Fruit fly (Drosophila melanogaster) whole organism: Measurements from ENCODE around the gene Gnf1.

Source experiments
- CG8478 ChIP-seq: fragments of >200 bp; optimal IDR thresholded peaks from 2 replicates; lab custom pipeline; 2018; ENCODE audit warnings: inconsistent platforms
- Dll ChIP-seq: fragments of >200 bp; optimal IDR thresholded peaks from 2 replicates; lab custom pipeline; 2017
- EcR ChIP-seq, 2 experiments: fragments of >200 bp; optimal IDR thresholded peaks; 2 replicates each; lab custom pipeline; 2017; ENCODE audit warnings: missing biosample characterization in 2 of 2, missing genetic modification characterization in 2 of 2, missing genetic modification reagents in 2 of 2
- pan ChIP-seq: fragments of >200 bp; optimal IDR thresholded peaks from 2 replicates; lab custom pipeline; 2017
- psq ChIP-seq: fragments of >200 bp; optimal IDR thresholded peaks from 2 replicates; lab custom pipeline; 2017
- usp ChIP-seq: fragments of >200 bp; optimal IDR thresholded peaks from 2 replicates; lab custom pipeline; 2017; ENCODE audit warnings: missing biosample characterization, missing genetic modification characterization, mixed read lengths

Gene Gnf1

dm6 chr3R:4910839-4911341, 4.5 kb downstream of the Gnf1 start:
- TF ChIP-seq EcR (GFP tag; optimal IDR thresholded peaks at IDR 0.05; lab: Kevin White, UChicago), result no peak
- peak; percentile 29 for TF ChIP-seq CG8478
- no peak for TF ChIP-seq pan
- no peak for TF ChIP-seq usp (GFP tag; lab: Kevin White, UChicago)

- no peak for TF ChIP-seq Dll (lab: Kevin White, UChicago)
- TF ChIP-seq pan, result no peak
- no peak for TF ChIP-seq psq (lab: Kevin White, UChicago)
- no peak for TF ChIP-seq CG8478
- TF ChIP-seq EcR (GFP tag; optimal IDR thresholded peaks at IDR 0.05; lab: Kevin White, UChicago), result no peak
- no peak for TF ChIP-seq usp (GFP tag; lab: Kevin White, UChicago)
Measured at dm6 chr3R:4912130-4912549, 5.7 kb downstream of the Gnf1 start.

dm6 chr3R:4913181-4913580, 6.8 kb downstream of the Gnf1 start:
- no peak for TF ChIP-seq psq (lab: Kevin White, UChicago)
- no peak for TF ChIP-seq CG8478
- TF ChIP-seq EcR (GFP tag; optimal IDR thresholded peaks at IDR 0.05; lab: Kevin White, UChicago), result no peak
- no peak for TF ChIP-seq Dll (lab: Kevin White, UChicago)
- TF ChIP-seq pan, result no peak
- no peak for TF ChIP-seq usp (GFP tag; lab: Kevin White, UChicago)

dm6 chr3R:4914439-4914880, 8.0 kb downstream of the Gnf1 start:
- TF ChIP-seq Dll (lab: Kevin White, UChicago) (no peak), usp (GFP tag; lab: Kevin White, UChicago) (no peak), pan (no peak), psq (lab: Kevin White, UChicago) (no peak), EcR (GFP tag; optimal IDR thresholded peaks at IDR 0.05; lab: Kevin White, UChicago) (no peak), CG8478 (no peak)

dm6 chr3R:4947732-4948131, 41.3 kb downstream of the Gnf1 start:
- TF ChIP-seq psq (lab: Kevin White, UChicago) (no peak), EcR (GFP tag; optimal IDR thresholded peaks at IDR 0.05; lab: Kevin White, UChicago) (no peak), pan (no peak), usp (GFP tag; lab: Kevin White, UChicago) (no peak)

- no peak for TF ChIP-seq psq (lab: Kevin White, UChicago)
- peak; percentile 4 for TF ChIP-seq CG8478
- no peak for TF ChIP-seq usp (GFP tag; lab: Kevin White, UChicago)
- TF ChIP-seq pan, result no peak
- no peak for TF ChIP-seq Dll (lab: Kevin White, UChicago)
- TF ChIP-seq EcR (GFP tag; optimal IDR thresholded peaks at IDR 0.05; lab: Kevin White, UChicago), result no peak
Measured at dm6 chr3R:4951764-4952570, 45.5 kb downstream of the Gnf1 start.

dm6 chr3R:4952571-4952929, 46.1 kb downstream of the Gnf1 start, which contains the start of gene Ubc6:
Ubc6 (minus strand) TSS chr3R:4952682.
- TF ChIP-seq EcR (GFP tag; optimal IDR thresholded peaks at IDR 0.05; lab: Kevin White, UChicago), result peak in 1 of 2 experiments; percentile 28
- no peak for TF ChIP-seq Dll (lab: Kevin White, UChicago)
- TF ChIP-seq CG8478, result no peak
- no peak for TF ChIP-seq pan
- no peak for TF ChIP-seq usp (GFP tag; lab: Kevin White, UChicago)

dm6 chr3R:4955152-4955551, 48.7 kb downstream of the Gnf1 start, which contains the start of gene Jhbp3:
Jhbp3 (minus strand) TSS chr3R:4955252.
- TF ChIP-seq EcR (GFP tag; optimal IDR thresholded peaks at IDR 0.05; lab: Kevin White, UChicago) (no peak), usp (GFP tag; lab: Kevin White, UChicago) (no peak), CG8478 (no peak), pan (no peak), Dll (lab: Kevin White, UChicago) (no peak), psq (lab: Kevin White, UChicago) (no peak)

dm6 chr3R:4957812-4958211, 51.4 kb downstream of the Gnf1 start:
- TF ChIP-seq Dll (lab: Kevin White, UChicago), result no peak
- TF ChIP-seq EcR (GFP tag; optimal IDR thresholded peaks at IDR 0.05; lab: Kevin White, UChicago), result no peak
- TF ChIP-seq pan, result no peak
- TF ChIP-seq psq (lab: Kevin White, UChicago), result no peak
- no peak for TF ChIP-seq CG8478
- TF ChIP-seq usp (GFP tag; lab: Kevin White, UChicago), result no peak
